Worm (Caenorhabditis elegans): ENCODE results near the gene cyn-2.

The cyn-2 gene

ce11 chrIII:13692555-13692954 lies at the start of gene cyn-2:
Gene cyn-2, plus strand, starts transcription at chrIII:13692668.
- no peak for TF ChIP-seq klf-2 (GFP tag; conservative IDR thresholded peaks at IDR 0.05)
- TF ChIP-seq flt-1 (GFP tag; IDR thresholded peaks at IDR 0.05), result no peak
- TF ChIP-seq cog-1 (tag; optimal IDR thresholded peaks at IDR 0.05), result no peak
- no peak for TF ChIP-seq tab-1 (GFP tag; IDR thresholded peaks at IDR 0.05)
- no peak for TF ChIP-seq ztf-23 (GFP tag; IDR thresholded peaks at IDR 0.05)
- TF ChIP-seq T22C8.4 (GFP tag; IDR thresholded peaks at IDR 0.05), result peak; percentile 16; the same call in 1 of the 2 replicates
- no peak for TF ChIP-seq med-1 (GFP tag; optimal IDR thresholded peaks at IDR 0.05; ENCODE audit: insufficient read depth)
- TF ChIP-seq ztf-29 (GFP tag; IDR thresholded peaks at IDR 0.05), result no peak
- TF ChIP-seq ref-1 (GFP tag; conservative IDR thresholded peaks at IDR 0.05), result no peak

- TF ChIP-seq med-1 (GFP tag; optimal IDR thresholded peaks at IDR 0.05; ENCODE audit: insufficient read depth), result no peak
- no peak for TF ChIP-seq flt-1 (GFP tag; IDR thresholded peaks at IDR 0.05)
- no peak for TF ChIP-seq cog-1 (tag; optimal IDR thresholded peaks at IDR 0.05)
- TF ChIP-seq tab-1 (GFP tag; IDR thresholded peaks at IDR 0.05), result no peak
- TF ChIP-seq ref-1 (GFP tag; conservative IDR thresholded peaks at IDR 0.05), result no peak
- no peak for TF ChIP-seq ztf-29 (GFP tag; IDR thresholded peaks at IDR 0.05)
- no peak for TF ChIP-seq T22C8.4 (GFP tag; IDR thresholded peaks at IDR 0.05)
- no peak for TF ChIP-seq ztf-23 (GFP tag; IDR thresholded peaks at IDR 0.05)
- no peak for TF ChIP-seq klf-2 (GFP tag; conservative IDR thresholded peaks at IDR 0.05)
Observed at ce11 chrIII:13642776-13643175, 49.7 kb upstream of the cyn-2 start.

ce11 chrIII:13643534-13643933 lies 48.9 kb upstream of the cyn-2 start, which contains the start of the genes drr-2 and set-16:
Gene drr-2, minus strand, starts transcription at chrIII:13643570.
Gene set-16, plus strand, starts transcription at chrIII:13643916.
- TF ChIP-seq ztf-29 (GFP tag; IDR thresholded peaks at IDR 0.05) (no peak; the same call in 1 of the 2 replicates), T22C8.4 (GFP tag; IDR thresholded peaks at IDR 0.05) (peak; percentile 96), flt-1 (GFP tag; IDR thresholded peaks at IDR 0.05) (peak; percentile 84), ref-1 (GFP tag; conservative IDR thresholded peaks at IDR 0.05) (no peak), ztf-23 (GFP tag; IDR thresholded peaks at IDR 0.05) (peak; percentile 100), med-1 (GFP tag; optimal IDR thresholded peaks at IDR 0.05; ENCODE audit: insufficient read depth) (peak; percentile 31), tab-1 (GFP tag; IDR thresholded peaks at IDR 0.05) (no peak), cog-1 (tag; optimal IDR thresholded peaks at IDR 0.05) (peak; percentile 98), klf-2 (GFP tag; conservative IDR thresholded peaks at IDR 0.05) (no peak)

ce11 chrIII:13644279-13644678 lies 48.2 kb upstream of the cyn-2 start:
- no peak for TF ChIP-seq ref-1 (GFP tag; conservative IDR thresholded peaks at IDR 0.05)
- 0 out of 2 replicates have a peak, but pooled peaks have one; percentile 18 for TF ChIP-seq flt-1 (GFP tag; IDR thresholded peaks at IDR 0.05)
- TF ChIP-seq ztf-23 (GFP tag; IDR thresholded peaks at IDR 0.05), result no peak
- no peak for TF ChIP-seq cog-1 (tag; optimal IDR thresholded peaks at IDR 0.05)

- peak; percentile 48; the same call in 1 of the 2 replicates for TF ChIP-seq flt-1 (GFP tag; IDR thresholded peaks at IDR 0.05)
- TF ChIP-seq ztf-23 (GFP tag; IDR thresholded peaks at IDR 0.05), result no peak
Observed at ce11 chrIII:13645885-13646488, 46.5 kb upstream of the cyn-2 start.

ce11 chrIII:13648540-13648939 lies 43.9 kb upstream of the cyn-2 start:
- TF ChIP-seq flt-1 (GFP tag; IDR thresholded peaks at IDR 0.05) (no peak), ztf-29 (GFP tag; IDR thresholded peaks at IDR 0.05) (no peak), cog-1 (tag; optimal IDR thresholded peaks at IDR 0.05) (no peak), tab-1 (GFP tag; IDR thresholded peaks at IDR 0.05) (no peak), klf-2 (GFP tag; conservative IDR thresholded peaks at IDR 0.05) (no peak), ztf-23 (GFP tag; IDR thresholded peaks at IDR 0.05) (no peak)

- 0 out of 2 replicates have a peak, but pooled peaks have one; percentile 43 for TF ChIP-seq ztf-23 (GFP tag; IDR thresholded peaks at IDR 0.05)
- TF ChIP-seq T22C8.4 (GFP tag; IDR thresholded peaks at IDR 0.05), result no peak
Observed at ce11 chrIII:13651414-13651813, 41.1 kb upstream of the cyn-2 start.

- TF ChIP-seq T22C8.4 (GFP tag; IDR thresholded peaks at IDR 0.05) (no peak), med-1 (GFP tag; optimal IDR thresholded peaks at IDR 0.05; ENCODE audit: insufficient read depth) (no peak), cog-1 (tag; optimal IDR thresholded peaks at IDR 0.05) (no peak), flt-1 (GFP tag; IDR thresholded peaks at IDR 0.05) (no peak), ref-1 (GFP tag; conservative IDR thresholded peaks at IDR 0.05) (no peak), tab-1 (GFP tag; IDR thresholded peaks at IDR 0.05) (no peak)
Observed at ce11 chrIII:13652010-13652409, 40.5 kb upstream of the cyn-2 start.

- TF ChIP-seq flt-1 (GFP tag; IDR thresholded peaks at IDR 0.05), result no peak
- no peak for TF ChIP-seq med-1 (GFP tag; optimal IDR thresholded peaks at IDR 0.05; ENCODE audit: insufficient read depth)
- no peak for TF ChIP-seq ref-1 (GFP tag; conservative IDR thresholded peaks at IDR 0.05)
- TF ChIP-seq klf-2 (GFP tag; conservative IDR thresholded peaks at IDR 0.05), result no peak
- TF ChIP-seq cog-1 (tag; optimal IDR thresholded peaks at IDR 0.05), result no peak
- TF ChIP-seq ztf-23 (GFP tag; IDR thresholded peaks at IDR 0.05), result no peak
- TF ChIP-seq ztf-29 (GFP tag; IDR thresholded peaks at IDR 0.05), result no peak
- TF ChIP-seq T22C8.4 (GFP tag; IDR thresholded peaks at IDR 0.05), result no peak
- no peak for TF ChIP-seq tab-1 (GFP tag; IDR thresholded peaks at IDR 0.05)
Observed at ce11 chrIII:13652708-13653107, 39.8 kb upstream of the cyn-2 start.

ce11 chrIII:13654950-13655349 lies 37.5 kb upstream of the cyn-2 start:
- TF ChIP-seq cog-1 (tag; optimal IDR thresholded peaks at IDR 0.05), result no peak
- no peak for TF ChIP-seq flt-1 (GFP tag; IDR thresholded peaks at IDR 0.05)
- no peak for TF ChIP-seq ztf-29 (GFP tag; IDR thresholded peaks at IDR 0.05)
- no peak for TF ChIP-seq ztf-23 (GFP tag; IDR thresholded peaks at IDR 0.05)
- no peak for TF ChIP-seq ref-1 (GFP tag; conservative IDR thresholded peaks at IDR 0.05)
- no peak for TF ChIP-seq T22C8.4 (GFP tag; IDR thresholded peaks at IDR 0.05)
- TF ChIP-seq med-1 (GFP tag; optimal IDR thresholded peaks at IDR 0.05; ENCODE audit: insufficient read depth), result no peak
- no peak for TF ChIP-seq tab-1 (GFP tag; IDR thresholded peaks at IDR 0.05)
- TF ChIP-seq klf-2 (GFP tag; conservative IDR thresholded peaks at IDR 0.05), result no peak

Measured in whole organism, midembryonic.